Worm (Caenorhabditis elegans): ENCODE results near the gene tag-293.

ce11 chrV:7307089-7307488 is 48.3 kb downstream of the tag-293 start, which contains the start of gene F07G11.1:
- TF ChIP-seq elt-1 (tag; optimal IDR thresholded peaks at IDR 0.05; ENCODE audit: borderline replicate concordance, insufficient read depth) (no peak), unc-62 (GFP tag; optimal IDR thresholded peaks at IDR 0.05) (no peak), nhr-237 (tag; optimal IDR thresholded peaks at IDR 0.05) (no peak)
